Worm (Caenorhabditis elegans): ENCODE measurements around the gene ent-5.

ent-5 gene

DNA sequence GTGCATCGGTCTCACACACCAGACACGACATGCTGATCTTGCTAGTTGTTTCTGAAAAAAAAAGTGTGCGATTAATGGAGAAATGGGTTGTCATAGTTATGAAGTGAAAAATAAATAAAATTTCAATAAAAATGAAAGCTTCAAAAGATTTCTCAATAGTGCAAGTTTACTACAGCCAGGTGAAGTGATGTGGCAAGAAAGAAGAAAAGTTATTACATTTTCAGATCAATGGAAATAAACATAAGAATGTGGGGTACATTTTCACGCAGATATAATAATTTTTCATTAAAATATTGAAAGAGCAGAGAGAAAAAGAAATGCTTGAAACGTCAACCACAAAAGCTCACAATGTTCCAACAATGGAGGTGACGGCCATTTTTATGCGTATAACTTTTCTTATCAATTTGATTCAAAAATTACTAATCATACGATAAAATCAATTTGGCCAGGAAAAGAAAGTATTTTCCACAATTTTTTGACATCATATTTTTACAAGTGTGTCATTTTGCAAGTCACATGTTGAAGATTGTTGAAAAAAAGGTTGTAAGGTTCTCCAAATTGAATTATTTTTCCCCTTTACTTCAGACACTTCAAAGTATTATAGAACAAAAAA is 11.4 kb upstream of the ent-5 start, which contains the start of gene nhr-45:
Gene nhr-45 (minus strand): TSS at position 51 of the 613 bp plus-strand sequence.
- no peak for TF ChIP-seq fkh-4 (tag; optimal IDR thresholded peaks at IDR 0.05; ENCODE audit: borderline replicate concordance)
- no peak for TF ChIP-seq efl-1 (optimal IDR thresholded peaks at IDR 0.05)
- peak in 1 of 2 experiments; percentile 87 for TF ChIP-seq efl-1 (GFP tag; optimal IDR thresholded peaks at IDR 0.05 in 1 of 2)
- TF ChIP-seq F16B12.6 (tag; optimal IDR thresholded peaks at IDR 0.05): no peak
- TF ChIP-seq hpl-2 (GFP tag; optimal IDR thresholded peaks at IDR 0.05): no peak
- no peak for TF ChIP-seq nhr-76 (tag; optimal IDR thresholded peaks at IDR 0.05)
- no peak for TF ChIP-seq pax-3 (tag; optimal IDR thresholded peaks at IDR 0.05)
- TF ChIP-seq unc-86 (tag; optimal IDR thresholded peaks at IDR 0.05): no peak
- no peak for TF ChIP-seq C04F5.9 (tag; optimal IDR thresholded peaks at IDR 0.05)
- TF ChIP-seq dpl-1 (GFP tag; optimal IDR thresholded peaks at IDR 0.05): no peak
- TF ChIP-seq fkh-10 (GFP tag; optimal IDR thresholded peaks at IDR 0.05): peak; percentile 61
- peak; percentile 33 for TF ChIP-seq lin-14 (GFP tag; optimal IDR thresholded peaks at IDR 0.05)
- TF ChIP-seq sptf-1 (tag; optimal IDR thresholded peaks at IDR 0.05): no peak
- TF ChIP-seq pag-3 (tag; optimal IDR thresholded peaks at IDR 0.05; ENCODE audit: borderline replicate concordance, insufficient read depth): no peak
- TF ChIP-seq nhr-19 (GFP tag; conservative IDR thresholded peaks at IDR 0.05): no peak
- no peak for TF ChIP-seq elt-2 (tag; optimal IDR thresholded peaks at IDR 0.05)
- TF ChIP-seq ama-1 (optimal IDR thresholded peaks at IDR 0.05): no peak

- no peak for TF ChIP-seq nhr-237 (tag; optimal IDR thresholded peaks at IDR 0.05)
Measured at ce11 chrX:4658706-4659105, 9.7 kb upstream of the ent-5 start.

DNA sequence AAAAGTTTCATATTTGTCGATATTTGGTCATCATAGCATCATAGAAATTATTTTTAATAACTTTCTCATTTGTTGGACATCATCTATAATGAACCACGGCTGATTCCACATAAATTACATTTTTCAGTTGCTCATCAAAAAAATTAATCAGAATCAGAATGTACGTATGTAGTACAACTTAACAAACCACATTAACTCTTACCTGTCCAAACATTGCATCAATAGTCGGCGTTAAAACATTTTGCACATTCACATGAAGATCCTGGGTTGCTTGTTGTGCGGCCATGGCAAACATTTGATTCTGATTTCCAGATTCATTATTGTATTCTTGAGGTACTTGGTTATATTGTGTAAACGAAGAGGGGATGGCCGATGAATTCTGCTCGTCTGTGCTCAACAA is 9.3 kb upstream of the ent-5 start:
- no peak for TF ChIP-seq ceh-63 (GFP tag; optimal IDR thresholded peaks at IDR 0.05)
- TF ChIP-seq dpl-1 (GFP tag; optimal IDR thresholded peaks at IDR 0.05): no peak
- no peak for TF ChIP-seq efl-1 (optimal IDR thresholded peaks at IDR 0.05)
- TF ChIP-seq efl-1 (GFP tag; optimal IDR thresholded peaks at IDR 0.05 in 1 of 2): peak in 1 of 2 experiments; percentile 92
- TF ChIP-seq ceh-8 (GFP tag; optimal IDR thresholded peaks at IDR 0.05): no peak
- TF ChIP-seq dsc-1 (tag; optimal IDR thresholded peaks at IDR 0.05): no peak
- TF ChIP-seq ztf-11 (tag; optimal IDR thresholded peaks at IDR 0.05): no peak

DNA sequence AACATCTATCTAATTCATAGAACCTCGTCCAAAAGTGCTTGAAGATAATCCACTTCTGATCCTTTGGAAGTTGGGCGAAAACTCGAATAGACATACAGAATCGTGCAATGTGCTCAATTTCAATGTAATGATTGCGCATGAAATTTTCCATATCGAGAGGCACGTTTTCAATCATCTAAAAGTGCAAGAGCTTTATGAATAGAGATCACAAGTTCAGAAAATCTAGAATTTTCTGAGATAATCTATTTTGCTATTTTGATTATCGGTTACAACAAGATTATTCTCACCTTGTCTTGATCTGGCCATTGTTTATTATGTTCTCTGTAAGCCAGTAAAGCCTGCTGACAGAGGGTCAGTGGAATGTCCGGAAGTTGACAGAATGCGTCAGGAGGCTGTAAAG is 8.6 kb upstream of the ent-5 start:
- TF ChIP-seq sox-4 (tag; optimal IDR thresholded peaks at IDR 0.05): peak; percentile 19
- no peak for TF ChIP-seq irx-1 (tag; optimal IDR thresholded peaks at IDR 0.05)
- TF ChIP-seq nhr-85 (tag): no peak
- TF ChIP-seq dsc-1 (tag; optimal IDR thresholded peaks at IDR 0.05): peak; percentile 83
- peak; percentile 52 for TF ChIP-seq pax-3 (tag; optimal IDR thresholded peaks at IDR 0.05)

- TF ChIP-seq hlh-17 (GFP tag; optimal IDR thresholded peaks at IDR 0.05; ENCODE audit: borderline replicate concordance): no peak
- TF ChIP-seq lin-14 (GFP tag; optimal IDR thresholded peaks at IDR 0.05): no peak
- no peak for TF ChIP-seq xbp-1 (tag; optimal IDR thresholded peaks at IDR 0.05)
- no peak for TF ChIP-seq zip-4 (GFP tag; optimal IDR thresholded peaks at IDR 0.05)
- no peak for TF ChIP-seq lin-35 (GFP tag; optimal IDR thresholded peaks at IDR 0.05)
- no peak for TF ChIP-seq ets-5 (GFP tag; IDR thresholded peaks at IDR 0.05)
Measured at ce11 chrX:4654057-4654456, 5.1 kb upstream of the ent-5 start, which contains the start of gene ceh-1. Gene ceh-1, minus strand, starts transcription at chrX:4654157.

ce11 chrX:4652950-4653349 is 4.0 kb upstream of the ent-5 start:
- TF ChIP-seq efl-1 (optimal IDR thresholded peaks at IDR 0.05) (no peak), efl-1 (GFP tag; optimal IDR thresholded peaks at IDR 0.05 in 1 of 2) (no peak), swsn-7 (tag; optimal IDR thresholded peaks at IDR 0.05) (no peak), nhr-71 (tag; optimal IDR thresholded peaks at IDR 0.05) (no peak), fkh-4 (tag; optimal IDR thresholded peaks at IDR 0.05; ENCODE audit: borderline replicate concordance) (peak; percentile 51), dsc-1 (tag; optimal IDR thresholded peaks at IDR 0.05) (peak; percentile 93), dpl-1 (GFP tag; optimal IDR thresholded peaks at IDR 0.05) (no peak), nhr-90 (tag; optimal IDR thresholded peaks at IDR 0.05; ENCODE audit: poor library complexity) (no peak), lin-35 (GFP tag; optimal IDR thresholded peaks at IDR 0.05) (no peak), elt-2 (tag; optimal IDR thresholded peaks at IDR 0.05) (no peak)
